Fruit fly (Drosophila melanogaster): ENCODE measurements around the gene Bre1.
A peak's percentile ranks its signal among the peaks of the same experiment; 100 is the strongest.

The Bre1 gene

dm6 chr3L:5751740-5752579 lies 42.0 kb downstream of the Bre1 start, which contains the start of gene DnaJ-1 (continued):
- TF ChIP-seq exex (tag; optimal IDR thresholded peaks at IDR 0.05) = no peak
- no peak for TF ChIP-seq D19A (tag; optimal IDR thresholded peaks at IDR 0.05)
- TF ChIP-seq Max (GFP tag; optimal IDR thresholded peaks at IDR 0.05) = peak; percentile 10
- peak; percentile 95 for TF ChIP-seq CG7963 (GFP tag; IDR thresholded peaks at IDR 0.05; ENCODE audit: partially characterized antibody)
- TF ChIP-seq MESR4 (GFP tag; optimal IDR thresholded peaks at IDR 0.05) = peak; percentile 84
- no peak for TF ChIP-seq CG31441 (GFP tag; IDR thresholded peaks at IDR 0.05)
- no peak for TF ChIP-seq oc (tag; optimal IDR thresholded peaks at IDR 0.05)
- TF ChIP-seq usp (GFP tag; optimal IDR thresholded peaks at IDR 0.05) = no peak
- no peak for TF ChIP-seq emc (GFP tag; optimal IDR thresholded peaks at IDR 0.05)
- no peak for TF ChIP-seq CG11456 (GFP tag; IDR thresholded peaks at IDR 0.05)
- peak; percentile 85 for TF ChIP-seq ato (GFP tag; IDR thresholded peaks at IDR 0.05; ENCODE audit: partially characterized antibody)
- peak in 1 of 2 experiments; percentile 17 for TF ChIP-seq Trl (optimal IDR thresholded peaks at IDR 0.05)
- TF ChIP-seq Trl (GFP tag; optimal IDR thresholded peaks at IDR 0.05) = no peak
- no peak for TF ChIP-seq tup (GFP tag; optimal IDR thresholded peaks at IDR 0.05)
- TF ChIP-seq fru (optimal IDR thresholded peaks at IDR 0.05) = no peak
- peak; percentile 68 for TF ChIP-seq NC2β (GFP tag; optimal IDR thresholded peaks at IDR 0.05)
- no peak for TF ChIP-seq CG8359 (GFP tag; optimal IDR thresholded peaks at IDR 0.05; ENCODE audit: borderline replicate concordance)
- TF ChIP-seq cg (GFP tag; optimal IDR thresholded peaks at IDR 0.05) = no peak
- TF ChIP-seq cad (GFP tag; optimal IDR thresholded peaks at IDR 0.05) = no peak
- TF ChIP-seq az2 (GFP tag; optimal IDR thresholded peaks at IDR 0.05) = no peak
- peak; percentile 34 for TF ChIP-seq Nf-YB (GFP tag; optimal IDR thresholded peaks at IDR 0.05)
- peak; percentile 85 for TF ChIP-seq Ets97D (GFP tag; optimal IDR thresholded peaks at IDR 0.05)
- TF ChIP-seq CG10147 (GFP tag; optimal IDR thresholded peaks at IDR 0.05) = peak; percentile 34
- peak; percentile 70 for TF ChIP-seq Dref (GFP tag; IDR thresholded peaks at IDR 0.05)
- TF ChIP-seq gsb (GFP tag; IDR thresholded peaks at IDR 0.05) = no peak
- no peak for TF ChIP-seq btn (GFP tag; optimal IDR thresholded peaks at IDR 0.05)
- TF ChIP-seq HmgD (GFP tag; optimal IDR thresholded peaks at IDR 0.05) = no peak
- TF ChIP-seq CG14710 (tag; optimal IDR thresholded peaks at IDR 0.05) = peak; percentile 73
- TF ChIP-seq CkIIα-i1 (GFP tag; IDR thresholded peaks at IDR 0.05) = no peak
- peak; percentile 68 for TF ChIP-seq lbe (GFP tag; optimal IDR thresholded peaks at IDR 0.05)
- peak; percentile 95 for TF ChIP-seq CG42726 (GFP tag; IDR thresholded peaks at IDR 0.05; ENCODE audit: partially characterized antibody)
- TF ChIP-seq CG11560 (tag; IDR thresholded peaks at IDR 0.05) = no peak
- TF ChIP-seq gcm (GFP tag; optimal IDR thresholded peaks at IDR 0.05) = peak; percentile 22
- TF ChIP-seq ATbp (GFP tag; optimal IDR thresholded peaks at IDR 0.05) = peak; percentile 16
- peak; percentile 30 for TF ChIP-seq fu2 (GFP tag; optimal IDR thresholded peaks at IDR 0.05)
- peak; percentile 90 for TF ChIP-seq Deaf1 (tag; optimal IDR thresholded peaks at IDR 0.05)
- peak; percentile 72 for TF ChIP-seq Fer1 (GFP tag; optimal IDR thresholded peaks at IDR 0.05)
- TF ChIP-seq lola (GFP tag; optimal IDR thresholded peaks at IDR 0.05) = no peak
- TF ChIP-seq da (GFP tag; optimal IDR thresholded peaks at IDR 0.05) = no peak
- peak; percentile 70 for TF ChIP-seq CG12659 (GFP tag; optimal IDR thresholded peaks at IDR 0.05)
- TF ChIP-seq Sry-δ (GFP tag; optimal IDR thresholded peaks at IDR 0.05) = peak; percentile 85
- TF ChIP-seq mam (GFP tag; optimal IDR thresholded peaks at IDR 0.05) = peak; percentile 6
- TF ChIP-seq Stat92E (GFP tag; optimal IDR thresholded peaks at IDR 0.05) = peak in 1 of 3 experiments; percentile 77
- TF ChIP-seq zen2 (GFP tag; IDR thresholded peaks at IDR 0.05; ENCODE audit: partially characterized antibody) = peak; percentile 97
- no peak for TF ChIP-seq CG18011 (GFP tag; optimal IDR thresholded peaks at IDR 0.05)
- no peak for TF ChIP-seq Aef1 (GFP tag; IDR thresholded peaks at IDR 0.05)
- no peak for TF ChIP-seq bcd (GFP tag; optimal IDR thresholded peaks at IDR 0.05)
- no peak for TF ChIP-seq CG14441 (GFP tag; IDR thresholded peaks at IDR 0.05)
- TF ChIP-seq CG10543 (GFP tag; optimal IDR thresholded peaks at IDR 0.05) = peak; percentile 69

Data from whole organism, embryonic.